Fruit fly (Drosophila melanogaster): ENCODE data around the gene Ack.

Ack gene

DNA sequence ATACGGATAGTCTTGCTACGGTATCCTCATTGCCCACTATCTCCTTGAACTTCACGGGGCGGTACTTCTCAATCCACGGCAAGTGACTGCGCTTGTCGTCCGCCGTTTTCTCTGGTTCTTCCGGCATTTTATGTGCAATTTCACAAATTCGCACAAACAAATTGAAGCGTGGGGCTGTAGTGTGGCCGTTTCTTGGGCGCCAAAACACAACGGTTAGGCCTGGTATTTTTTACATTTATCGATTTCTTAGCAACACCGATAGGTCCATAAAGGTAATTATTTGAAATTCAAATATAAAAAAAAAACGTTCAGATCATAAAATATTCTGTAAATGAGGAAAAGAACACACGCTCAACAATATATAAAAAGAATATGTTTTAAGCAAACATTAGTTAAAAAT is 27.9 kb downstream of the Ack start, which contains the start of gene RfC4 (continued):
- TF ChIP-seq zen (tag; optimal IDR thresholded peaks at IDR 0.05) = no peak

DNA sequence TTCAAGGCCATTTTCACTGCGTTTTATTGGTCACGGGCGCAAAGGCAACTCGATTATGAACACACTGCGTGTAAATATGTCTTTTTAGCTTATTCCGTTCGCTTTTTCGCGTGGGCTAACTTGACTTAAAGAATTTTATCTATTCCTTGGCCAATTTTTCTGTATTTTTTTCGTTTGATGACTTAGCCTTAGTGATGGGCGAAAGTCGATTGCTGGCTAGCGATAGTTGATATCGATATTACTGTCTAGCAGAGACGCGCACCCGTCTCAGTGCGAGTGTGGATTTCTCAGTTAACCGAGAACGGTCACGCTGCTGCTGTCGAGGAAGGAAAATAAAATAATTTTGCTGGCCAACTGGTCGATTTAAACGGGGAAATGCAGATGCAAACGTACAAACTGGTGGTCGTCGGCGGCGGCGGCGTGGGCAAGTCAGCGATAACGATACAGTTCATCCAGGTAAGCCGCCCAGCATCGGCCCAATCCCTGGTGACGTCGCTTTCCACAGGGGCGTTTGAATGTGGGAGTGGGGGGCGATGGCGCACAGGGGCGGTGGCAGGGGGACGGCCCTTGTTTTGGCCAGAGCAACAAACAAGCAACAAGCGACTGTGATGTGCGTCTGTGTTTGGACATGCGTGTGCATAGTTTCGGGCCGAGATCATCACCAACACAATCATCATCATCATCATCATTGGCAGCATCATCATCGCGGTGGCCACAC is 31.0 kb downstream of the Ack start, which contains the start of the genes Rop and Ras64B:
Gene Rop, minus strand, starts transcription at position 193 of the 718 bp plus-strand sequence.
Gene Ras64B, plus strand, starts transcription at position 273 of the 718 bp plus-strand sequence.
- TF ChIP-seq CG10209 (GFP tag; optimal IDR thresholded peaks at IDR 0.05) (no peak), Dbx (GFP tag; IDR thresholded peaks at IDR 0.05) (peak; percentile 19; the same call in 1 of the 3 replicates), Spps (tag; optimal IDR thresholded peaks at IDR 0.05) (no peak), Mad (GFP tag; optimal IDR thresholded peaks at IDR 0.05) (no peak), eyg (GFP tag; optimal IDR thresholded peaks at IDR 0.05) (no peak), Nf-YA (GFP tag; IDR thresholded peaks at IDR 0.05) (no peak), dmrt99B (tag; optimal IDR thresholded peaks at IDR 0.05) (no peak), tna (GFP tag; IDR thresholded peaks at IDR 0.05; ENCODE audit: partially characterized antibody) (peak; percentile 65), bowl (GFP tag; IDR thresholded peaks at IDR 0.05) (no peak), CG12659 (GFP tag; optimal IDR thresholded peaks at IDR 0.05) (peak; percentile 86), Hmr (GFP tag; optimal IDR thresholded peaks at IDR 0.05) (peak; percentile 65), ken (GFP tag; IDR thresholded peaks at IDR 0.05) (no peak), CG18764 (GFP tag; optimal IDR thresholded peaks at IDR 0.05) (no peak), ATbp (GFP tag; optimal IDR thresholded peaks at IDR 0.05) (no peak), stwl (tag; optimal IDR thresholded peaks at IDR 0.05) (peak; percentile 41), dimm (GFP tag; IDR thresholded peaks at IDR 0.05) (no peak), crol (GFP tag; IDR thresholded peaks at IDR 0.05) (peak; percentile 96), Sry-δ (GFP tag; optimal IDR thresholded peaks at IDR 0.05) (peak; percentile 99), CG4404 (GFP tag; IDR thresholded peaks at IDR 0.05) (no peak), Dek (tag; optimal IDR thresholded peaks at IDR 0.05) (peak; percentile 43), BEAF-32 (GFP tag; optimal IDR thresholded peaks at IDR 0.05) (peak; percentile 98), CG15011 (GFP tag; optimal IDR thresholded peaks at IDR 0.05) (no peak), CG7928 (GFP tag; optimal IDR thresholded peaks at IDR 0.05) (peak; percentile 50), CG14667 (GFP tag; IDR thresholded peaks at IDR 0.05) (no peak), fd3F (GFP tag; optimal IDR thresholded peaks at IDR 0.05) (no peak), CG18262 (tag; optimal IDR thresholded peaks at IDR 0.05) (peak; percentile 15), chif (GFP tag; optimal IDR thresholded peaks at IDR 0.05) (no peak), wor (GFP tag; IDR thresholded peaks at IDR 0.05) (no peak), hkb (optimal IDR thresholded peaks at IDR 0.05) (no peak), hkb (GFP tag; IDR thresholded peaks at IDR 0.05) (no peak), CG30020 (tag; optimal IDR thresholded peaks at IDR 0.05) (peak; percentile 27), ro (GFP tag; IDR thresholded peaks at IDR 0.05) (no peak), H2.0 (GFP tag; IDR thresholded peaks at IDR 0.05) (no peak), jigr1 (GFP tag; IDR thresholded peaks at IDR 0.05) (no peak), CG10565 (GFP tag; optimal IDR thresholded peaks at IDR 0.05) (no peak), Dip3 (GFP tag; optimal IDR thresholded peaks at IDR 0.05) (no peak), lov (optimal IDR thresholded peaks at IDR 0.05) (no peak), lov (GFP tag; IDR thresholded peaks at IDR 0.05) (no peak), NfI (GFP tag; optimal IDR thresholded peaks at IDR 0.05) (peak; percentile 3), zfh2 (GFP tag; optimal IDR thresholded peaks at IDR 0.05) (peak; percentile 1), CG9437 (GFP tag; optimal IDR thresholded peaks at IDR 0.05) (no peak), CG12155 (GFP tag; optimal IDR thresholded peaks at IDR 0.05) (peak; percentile 12), slbo (GFP tag; IDR thresholded peaks at IDR 0.05) (peak; percentile 13; the same call in 1 of the 2 replicates), ci (GFP tag; IDR thresholded peaks at IDR 0.05) (peak; percentile 52; the same call in 1 of the 3 replicates), sim (GFP tag; IDR thresholded peaks at IDR 0.05) (no peak), CG3065 (GFP tag; optimal IDR thresholded peaks at IDR 0.05) (no peak), onecut (GFP tag; IDR thresholded peaks at IDR 0.05) (0 out of 2 replicates have a peak, but pooled peaks have one; percentile 1), CG10366 (GFP tag; IDR thresholded peaks at IDR 0.05) (no peak)

Data from whole organism, embryonic.